Fruit fly (Drosophila melanogaster): ENCODE data around the gene CG4766.
A peak's percentile ranks its signal among the peaks of the same experiment; 100 is the strongest.

CG4766 gene

dm6 chrX:5992141-5992540 is 8.5 kb downstream of the CG4766 start (continued):
- TF ChIP-seq CG7745 (tag; optimal IDR thresholded peaks at IDR 0.05) = peak; percentile 85
- no peak for TF ChIP-seq sim (GFP tag; IDR thresholded peaks at IDR 0.05)
- no peak for TF ChIP-seq p53 (GFP tag; optimal IDR thresholded peaks at IDR 0.05)
- TF ChIP-seq tx (GFP tag; optimal IDR thresholded peaks at IDR 0.05) = no peak
- no peak for TF ChIP-seq pan (optimal IDR thresholded peaks at IDR 0.05)
- TF ChIP-seq pan (GFP tag; optimal IDR thresholded peaks at IDR 0.05 in 1 of 2, IDR thresholded peaks at IDR 0.05 in 1 of 2) = peak in 1 of 2 experiments; percentile 25
- TF ChIP-seq CG43689 (GFP tag; IDR thresholded peaks at IDR 0.05) = no peak
- TF ChIP-seq CrebB (tag; optimal IDR thresholded peaks at IDR 0.05) = no peak
- TF ChIP-seq CG14710 (tag; optimal IDR thresholded peaks at IDR 0.05) = peak; percentile 36
- no peak for TF ChIP-seq CG13624 (GFP tag; optimal IDR thresholded peaks at IDR 0.05)
- no peak for TF ChIP-seq CG2889 (GFP tag; IDR thresholded peaks at IDR 0.05)
- TF ChIP-seq CG11398 (GFP tag; optimal IDR thresholded peaks at IDR 0.05) = no peak
- peak; percentile 4 for TF ChIP-seq gfzf (GFP tag; optimal IDR thresholded peaks at IDR 0.05)
- no peak for TF ChIP-seq dati (GFP tag; IDR thresholded peaks at IDR 0.05)
- peak; percentile 32; the same call in 1 of the 3 replicates for TF ChIP-seq Opbp (GFP tag; IDR thresholded peaks at IDR 0.05; ENCODE audit: partially characterized antibody)
- TF ChIP-seq Pdp1 (GFP tag; optimal IDR thresholded peaks at IDR 0.05) = peak in 1 of 2 experiments; percentile 54
- no peak for TF ChIP-seq B-H2 (GFP tag; optimal IDR thresholded peaks at IDR 0.05)
- TF ChIP-seq CG14965 (GFP tag; optimal IDR thresholded peaks at IDR 0.05; ENCODE audit: borderline replicate concordance) = no peak
- TF ChIP-seq CG4282 (GFP tag; optimal IDR thresholded peaks at IDR 0.05) = no peak
- no peak for TF ChIP-seq CG6765 (GFP tag; optimal IDR thresholded peaks at IDR 0.05)
- TF ChIP-seq Abd-B (GFP tag; optimal IDR thresholded peaks at IDR 0.05) = no peak
- peak; percentile 19 for TF ChIP-seq CG17829 (tag; optimal IDR thresholded peaks at IDR 0.05)
- 0 out of 2 replicates have a peak, but pooled peaks have one; percentile 8 for TF ChIP-seq CG10366 (GFP tag; IDR thresholded peaks at IDR 0.05)
- TF ChIP-seq Ravus (GFP tag; IDR thresholded peaks at IDR 0.05) = no peak
- no peak for TF ChIP-seq CG8089 (GFP tag; optimal IDR thresholded peaks at IDR 0.05)
- peak; percentile 61; the same call in 1 of the 2 replicates for TF ChIP-seq CG42726 (GFP tag; IDR thresholded peaks at IDR 0.05; ENCODE audit: partially characterized antibody)
- peak; percentile 76 for TF ChIP-seq Ets65A (GFP tag)
- no peak for TF ChIP-seq CG9437 (GFP tag; optimal IDR thresholded peaks at IDR 0.05)
- TF ChIP-seq CG11093 (GFP tag; IDR thresholded peaks at IDR 0.05) = no peak
- no peak for TF ChIP-seq btn (GFP tag; optimal IDR thresholded peaks at IDR 0.05)
- TF ChIP-seq CG6854 (GFP tag; optimal IDR thresholded peaks at IDR 0.05) = no peak
- TF ChIP-seq nmo (GFP tag; optimal IDR thresholded peaks at IDR 0.05) = peak; percentile 7
- TF ChIP-seq trem (tag; optimal IDR thresholded peaks at IDR 0.05) = peak; percentile 35
- no peak for TF ChIP-seq CG12744 (GFP tag; optimal IDR thresholded peaks at IDR 0.05)
- TF ChIP-seq CG8290 (GFP tag; optimal IDR thresholded peaks at IDR 0.05) = peak; percentile 37
- TF ChIP-seq CG8290 (tag; optimal IDR thresholded peaks at IDR 0.05) = peak in 1 of 2 experiments; percentile 67
- no peak for TF ChIP-seq schlank (tag; optimal IDR thresholded peaks at IDR 0.05)
- peak in 1 of 2 experiments; percentile 22 for TF ChIP-seq Hr51 (GFP tag; optimal IDR thresholded peaks at IDR 0.05)
- no peak for TF ChIP-seq CG11247 (GFP tag; IDR thresholded peaks at IDR 0.05)
- no peak for TF ChIP-seq Oli (tag; optimal IDR thresholded peaks at IDR 0.05)
- no peak for TF ChIP-seq Hmx (GFP tag; optimal IDR thresholded peaks at IDR 0.05)
- TF ChIP-seq ci (GFP tag; IDR thresholded peaks at IDR 0.05) = 0 out of 3 replicates have a peak, but pooled peaks have one; percentile 42
- no peak for TF ChIP-seq seq (GFP tag; IDR thresholded peaks at IDR 0.05)
- no peak for TF ChIP-seq prd (optimal IDR thresholded peaks at IDR 0.05)
- TF ChIP-seq prd (GFP tag; IDR thresholded peaks at IDR 0.05) = no peak
- no peak for TF ChIP-seq org-1 (GFP tag; optimal IDR thresholded peaks at IDR 0.05)
- TF ChIP-seq unc-4 (GFP tag; IDR thresholded peaks at IDR 0.05; ENCODE audit: partially characterized antibody) = no peak
- TF ChIP-seq pum (GFP tag; optimal IDR thresholded peaks at IDR 0.05) = no peak
- peak; percentile 8; the same call in 1 of the 2 replicates for TF ChIP-seq CG13287 (GFP tag; IDR thresholded peaks at IDR 0.05; ENCODE audit: partially characterized antibody)
- no peak for TF ChIP-seq Side (GFP tag; optimal IDR thresholded peaks at IDR 0.05)
- peak; percentile 5 for TF ChIP-seq CG10267 (tag; optimal IDR thresholded peaks at IDR 0.05)
- TF ChIP-seq HLH4C (GFP tag; IDR thresholded peaks at IDR 0.05; ENCODE audit: partially characterized antibody) = no peak

Data from whole organism, embryonic.